Worm (Caenorhabditis elegans): ENCODE data around the gene C54C6.7.

Gene C54C6.7

DNA sequence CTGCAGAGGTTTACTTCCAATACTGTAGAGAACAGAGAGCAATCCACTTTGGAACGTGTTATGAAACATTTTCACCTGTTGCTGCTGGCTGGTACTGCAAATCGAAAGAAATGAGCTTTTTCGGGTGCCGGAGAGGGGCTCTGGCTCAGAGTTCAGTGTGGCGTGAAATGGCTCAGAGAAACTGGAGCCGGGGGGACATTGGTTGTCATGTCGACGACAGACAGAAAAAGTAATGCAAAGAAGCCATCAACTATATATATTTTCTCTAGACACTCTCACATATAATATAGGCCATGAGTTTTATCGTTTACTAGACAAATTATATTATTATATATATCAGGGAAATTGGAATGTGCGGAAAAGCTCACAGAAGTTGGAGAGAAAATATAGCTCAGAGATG, 8.8 kb downstream of the C54C6.7 start, which contains the start of gene cfap-20:
TSS of gene cfap-20 (minus strand) at position 101 of the 400 bp plus-strand sequence.
- TF ChIP-seq hmbx-1 (tag; optimal IDR thresholded peaks at IDR 0.05) (no peak), hnd-1 (tag; optimal IDR thresholded peaks at IDR 0.05) (no peak), B0310.2 (tag; optimal IDR thresholded peaks at IDR 0.05) (no peak), ama-1 (optimal IDR thresholded peaks at IDR 0.05) (no peak), ceh-13 (GFP tag; optimal IDR thresholded peaks at IDR 0.05) (no peak), tbx-11 (GFP tag; IDR thresholded peaks at IDR 0.05) (no peak), tbx-37 (GFP tag; conservative IDR thresholded peaks at IDR 0.05) (no peak), F13C5.2 (tag; optimal IDR thresholded peaks at IDR 0.05) (no peak), tra-4 (tag; optimal IDR thresholded peaks at IDR 0.05) (no peak), scrt-1 (GFP tag; IDR thresholded peaks at IDR 0.05) (no peak), ceh-36 (tag; optimal IDR thresholded peaks at IDR 0.05) (no peak), ets-7 (tag; optimal IDR thresholded peaks at IDR 0.05) (no peak), sea-1 (GFP tag; conservative IDR thresholded peaks at IDR 0.05) (no peak), pes-1 (GFP tag; IDR thresholded peaks at IDR 0.05) (no peak), flt-1 (GFP tag; IDR thresholded peaks at IDR 0.05) (no peak), hmg-4 (GFP tag; optimal IDR thresholded peaks at IDR 0.05) (no peak), aly-1 (tag; optimal IDR thresholded peaks at IDR 0.05) (no peak)

DNA sequence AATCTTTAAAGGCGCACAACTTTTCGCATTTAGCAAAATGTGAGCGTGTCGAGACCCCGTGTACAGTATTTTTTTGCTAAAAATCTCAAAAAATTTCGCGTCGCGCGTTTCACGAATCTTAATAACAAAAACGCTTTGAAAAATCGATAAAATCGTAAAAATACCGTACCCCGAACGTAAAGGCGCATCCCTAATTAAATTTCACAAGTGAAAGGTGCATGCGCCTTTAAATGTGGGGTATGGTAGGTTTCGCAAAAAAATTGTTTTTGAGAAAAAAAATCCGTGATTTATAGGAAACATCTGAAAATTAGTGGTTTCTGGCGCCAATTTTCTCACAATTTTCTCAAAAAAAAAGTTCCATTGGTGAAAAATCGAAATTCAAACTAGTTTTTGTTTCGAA, 12.0 kb downstream of the C54C6.7 start:
- TF ChIP-seq hnd-1 (tag; optimal IDR thresholded peaks at IDR 0.05): no peak
- no peak for TF ChIP-seq hmbx-1 (tag; optimal IDR thresholded peaks at IDR 0.05)
- no peak for TF ChIP-seq ceh-13 (GFP tag; optimal IDR thresholded peaks at IDR 0.05)
- TF ChIP-seq scrt-1 (GFP tag; IDR thresholded peaks at IDR 0.05): no peak
- no peak for TF ChIP-seq pes-1 (GFP tag; IDR thresholded peaks at IDR 0.05)
- no peak for TF ChIP-seq B0310.2 (tag; optimal IDR thresholded peaks at IDR 0.05)
- TF ChIP-seq tra-4 (tag; optimal IDR thresholded peaks at IDR 0.05): no peak
- TF ChIP-seq tbx-37 (GFP tag; conservative IDR thresholded peaks at IDR 0.05): no peak
- TF ChIP-seq flt-1 (GFP tag; IDR thresholded peaks at IDR 0.05): no peak
- no peak for TF ChIP-seq aly-1 (tag; optimal IDR thresholded peaks at IDR 0.05)
- no peak for TF ChIP-seq ceh-36 (tag; optimal IDR thresholded peaks at IDR 0.05)
- TF ChIP-seq tbx-11 (GFP tag; IDR thresholded peaks at IDR 0.05): no peak
- TF ChIP-seq ets-7 (tag; optimal IDR thresholded peaks at IDR 0.05): no peak
- TF ChIP-seq ama-1 (optimal IDR thresholded peaks at IDR 0.05): no peak
- TF ChIP-seq F13C5.2 (tag; optimal IDR thresholded peaks at IDR 0.05): no peak
- no peak for TF ChIP-seq hmg-4 (GFP tag; optimal IDR thresholded peaks at IDR 0.05)
- TF ChIP-seq sea-1 (GFP tag; conservative IDR thresholded peaks at IDR 0.05): no peak

DNA sequence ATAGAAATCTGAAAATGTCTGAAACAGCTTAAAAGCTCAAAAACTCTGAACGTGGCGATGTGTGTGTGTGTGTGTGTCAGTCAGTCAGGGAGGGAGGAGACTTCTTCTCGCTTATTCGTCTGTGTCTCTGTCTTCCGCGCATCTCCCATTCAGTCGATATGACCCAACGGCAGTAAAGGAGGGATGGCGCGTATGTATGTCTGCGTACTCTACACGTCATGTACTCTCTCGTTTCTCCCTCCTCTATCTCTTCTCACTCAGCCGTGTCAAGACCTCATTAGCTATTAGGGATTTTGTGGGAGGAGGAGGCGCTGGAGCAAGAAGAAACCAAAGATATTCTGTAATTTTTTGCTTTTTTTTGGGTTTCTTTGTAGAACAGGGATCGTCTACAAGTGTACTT, 14.2 kb downstream of the C54C6.7 start:
- no peak for TF ChIP-seq pes-1 (GFP tag; IDR thresholded peaks at IDR 0.05)
- no peak for TF ChIP-seq B0310.2 (tag; optimal IDR thresholded peaks at IDR 0.05)
- TF ChIP-seq flt-1 (GFP tag; IDR thresholded peaks at IDR 0.05): no peak
- TF ChIP-seq tbx-11 (GFP tag; IDR thresholded peaks at IDR 0.05): no peak
- no peak for TF ChIP-seq tra-4 (tag; optimal IDR thresholded peaks at IDR 0.05)
- TF ChIP-seq tbx-37 (GFP tag; conservative IDR thresholded peaks at IDR 0.05): no peak
- no peak for TF ChIP-seq hnd-1 (tag; optimal IDR thresholded peaks at IDR 0.05)
- no peak for TF ChIP-seq hmg-4 (GFP tag; optimal IDR thresholded peaks at IDR 0.05)

DNA sequence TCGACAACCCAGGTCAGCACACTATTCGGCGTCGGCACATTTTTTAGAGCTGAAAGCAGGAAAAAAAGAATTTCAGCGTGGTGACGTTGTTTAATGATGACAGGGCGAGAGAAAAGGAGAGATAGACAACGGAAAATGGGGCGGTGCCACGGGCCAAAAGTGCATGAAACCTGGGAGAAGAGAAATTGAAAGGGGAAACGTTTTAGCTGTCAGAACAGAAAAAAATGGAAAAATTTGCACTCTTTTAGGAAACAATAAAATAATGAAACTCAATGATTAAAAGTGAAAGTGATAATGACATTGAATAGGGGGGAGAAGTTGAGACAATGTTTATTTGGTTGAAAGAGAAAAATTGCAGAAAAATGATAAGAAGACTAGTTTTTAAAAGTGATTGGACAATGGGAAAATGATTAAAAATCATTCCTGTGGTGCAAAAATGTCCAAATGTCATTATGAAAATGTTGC, 16.4 kb downstream of the C54C6.7 start, which contains the start of gene pitp-1:
TSS of gene pitp-1 (minus strand) at position 51 of the 465 bp plus-strand sequence.
- TF ChIP-seq hnd-1 (tag; optimal IDR thresholded peaks at IDR 0.05): no peak
- TF ChIP-seq ceh-13 (GFP tag; optimal IDR thresholded peaks at IDR 0.05): no peak

DNA sequence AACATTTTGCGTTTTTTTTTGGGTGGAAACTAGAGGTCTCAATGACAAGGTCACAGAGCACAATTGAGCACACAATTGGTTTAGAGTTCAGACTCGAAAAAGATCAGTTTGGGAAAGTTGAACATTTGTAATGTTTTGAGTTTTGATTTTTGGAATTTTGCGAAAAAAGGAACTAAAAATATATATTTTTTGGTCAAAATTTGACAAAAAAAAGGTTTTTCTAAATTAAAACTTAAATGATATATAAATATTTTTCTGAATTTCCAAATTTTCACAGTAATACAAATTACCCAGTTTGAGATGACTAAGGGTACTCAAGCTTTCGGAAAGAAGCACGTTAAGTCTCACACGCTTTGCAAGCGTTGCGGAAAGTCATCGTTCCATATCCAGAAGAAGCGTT, 17.9 kb downstream of the C54C6.7 start, which contains the start of gene rpl-37:
TSS of gene rpl-37 (plus strand) at position 301 of the 400 bp plus-strand sequence.
- TF ChIP-seq tbx-37 (GFP tag; conservative IDR thresholded peaks at IDR 0.05): no peak
- TF ChIP-seq sea-1 (GFP tag; conservative IDR thresholded peaks at IDR 0.05): no peak
- TF ChIP-seq F13C5.2 (tag; optimal IDR thresholded peaks at IDR 0.05): no peak
- no peak for TF ChIP-seq hmg-4 (GFP tag; optimal IDR thresholded peaks at IDR 0.05)
- no peak for TF ChIP-seq flt-1 (GFP tag; IDR thresholded peaks at IDR 0.05)
- no peak for TF ChIP-seq ceh-36 (tag; optimal IDR thresholded peaks at IDR 0.05)
- TF ChIP-seq tra-4 (tag; optimal IDR thresholded peaks at IDR 0.05): no peak
- TF ChIP-seq scrt-1 (GFP tag; IDR thresholded peaks at IDR 0.05): no peak
- no peak for TF ChIP-seq pes-1 (GFP tag; IDR thresholded peaks at IDR 0.05)

DNA sequence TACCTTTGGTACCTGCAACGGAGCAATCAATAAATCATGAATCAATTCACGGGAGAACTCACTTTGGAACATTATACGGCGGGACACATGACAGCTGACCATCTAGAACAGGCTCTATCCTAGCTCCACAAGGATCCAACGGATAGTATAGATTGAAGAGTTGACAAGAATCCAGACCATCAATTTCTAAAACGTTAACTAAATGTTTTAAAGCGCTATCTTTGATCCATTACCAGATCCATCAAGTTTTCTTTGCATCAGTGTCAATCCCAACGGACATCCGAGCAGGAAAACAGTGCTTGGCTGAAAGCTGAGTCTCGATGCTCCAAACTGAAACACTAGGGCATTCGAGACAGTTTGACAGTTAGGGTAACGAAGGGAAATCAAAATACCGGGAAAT, 22.9 kb downstream of the C54C6.7 start:
- TF ChIP-seq tra-4 (tag; optimal IDR thresholded peaks at IDR 0.05) (no peak), pes-1 (GFP tag; IDR thresholded peaks at IDR 0.05) (no peak), hnd-1 (tag; optimal IDR thresholded peaks at IDR 0.05) (no peak), sea-1 (GFP tag; conservative IDR thresholded peaks at IDR 0.05) (no peak), tbx-11 (GFP tag; IDR thresholded peaks at IDR 0.05) (no peak)

DNA sequence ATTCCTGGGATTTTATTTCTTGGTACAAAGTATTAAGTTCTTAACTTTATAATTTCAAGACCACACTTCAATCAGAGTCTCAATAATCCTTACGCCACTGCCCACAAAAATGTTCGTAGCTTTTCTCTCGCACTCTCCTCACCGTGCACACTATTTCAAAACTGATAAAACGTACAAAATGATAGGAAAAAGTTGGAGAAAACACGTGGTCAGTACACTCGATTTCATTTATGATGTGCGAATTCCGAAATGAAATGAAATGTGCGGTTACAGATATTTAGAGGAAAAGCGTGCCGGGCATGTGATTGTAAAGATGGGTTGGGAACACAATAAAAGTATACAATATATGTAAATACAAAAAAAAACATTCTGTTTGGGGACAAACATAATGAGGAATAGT, 25.8 kb downstream of the C54C6.7 start:
- TF ChIP-seq sea-1 (GFP tag; conservative IDR thresholded peaks at IDR 0.05): no peak
- no peak for TF ChIP-seq scrt-1 (GFP tag; IDR thresholded peaks at IDR 0.05)
- no peak for TF ChIP-seq hmbx-1 (tag; optimal IDR thresholded peaks at IDR 0.05)
- TF ChIP-seq ceh-36 (tag; optimal IDR thresholded peaks at IDR 0.05): no peak
- no peak for TF ChIP-seq B0310.2 (tag; optimal IDR thresholded peaks at IDR 0.05)
- no peak for TF ChIP-seq F13C5.2 (tag; optimal IDR thresholded peaks at IDR 0.05)
- TF ChIP-seq aly-1 (tag; optimal IDR thresholded peaks at IDR 0.05): no peak
- TF ChIP-seq tbx-11 (GFP tag; IDR thresholded peaks at IDR 0.05): no peak
- no peak for TF ChIP-seq tbx-37 (GFP tag; conservative IDR thresholded peaks at IDR 0.05)
- no peak for TF ChIP-seq flt-1 (GFP tag; IDR thresholded peaks at IDR 0.05)
- no peak for TF ChIP-seq hnd-1 (tag; optimal IDR thresholded peaks at IDR 0.05)

DNA sequence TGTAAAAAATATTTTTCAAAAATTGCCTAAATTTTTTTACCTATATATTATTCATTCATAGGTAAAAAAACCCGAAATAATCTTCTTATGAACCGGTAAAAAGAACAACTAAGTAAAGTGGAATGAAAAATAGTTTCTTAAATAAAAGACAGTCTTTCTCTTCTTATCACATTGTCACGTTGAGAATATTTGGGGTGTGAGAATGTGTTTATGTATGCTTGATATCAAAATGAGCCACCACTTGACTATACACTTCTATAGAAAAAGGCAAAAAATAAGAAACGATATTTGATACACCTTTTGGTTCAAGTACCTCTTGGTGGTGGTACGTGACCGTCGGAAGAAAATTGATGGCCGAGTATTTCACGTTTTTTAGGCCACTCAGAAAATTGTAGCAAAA, 26.7 kb downstream of the C54C6.7 start, which contains the start of gene hmit-1.3:
TSS of gene hmit-1.3 (minus strand) at position 103 of the 400 bp plus-strand sequence.
- TF ChIP-seq hnd-1 (tag; optimal IDR thresholded peaks at IDR 0.05): no peak
- no peak for TF ChIP-seq hmbx-1 (tag; optimal IDR thresholded peaks at IDR 0.05)
- TF ChIP-seq F13C5.2 (tag; optimal IDR thresholded peaks at IDR 0.05): no peak

All from whole organism, early embryonic.